Fruit fly (Drosophila melanogaster): ENCODE results near the gene Mtr3.

The Mtr3 gene

DNA sequence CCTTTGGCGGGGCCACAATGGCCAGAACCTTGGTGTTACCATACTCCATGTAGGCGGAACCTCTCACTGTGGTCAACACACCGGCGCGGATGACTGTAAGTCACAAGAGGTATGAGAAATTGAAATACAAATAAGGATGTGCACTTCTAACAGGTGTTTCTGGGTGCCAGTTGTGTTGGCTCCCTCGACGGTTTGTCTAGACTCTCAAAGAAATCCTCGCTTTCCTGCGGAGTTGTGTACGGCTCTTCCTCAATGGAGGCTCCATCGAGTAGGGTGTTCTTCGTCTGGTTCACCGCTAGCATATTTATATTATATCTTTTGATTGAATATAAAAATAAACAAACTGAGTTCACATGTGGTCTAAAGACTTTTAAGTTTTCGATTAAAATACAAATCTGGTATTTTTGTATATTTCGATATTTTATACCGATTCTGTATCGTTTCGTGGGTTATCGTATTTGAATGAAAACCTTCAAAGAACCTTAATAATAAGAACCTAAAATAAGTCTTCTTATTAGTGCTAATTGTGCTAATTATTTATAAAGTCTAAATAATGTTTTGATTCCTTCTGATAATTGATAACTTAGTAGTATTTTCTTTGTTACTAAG is at the start of gene Mtr3:
Mtr3 (minus strand) TSS at position 388 of the 609 bp plus-strand sequence.
- no peak for TF ChIP-seq noc (tag; optimal IDR thresholded peaks at IDR 0.05)

- TF ChIP-seq noc (tag; optimal IDR thresholded peaks at IDR 0.05): no peak
Measured at dm6 chr3L:19961805-19962204, 48.3 kb upstream of the Mtr3 start.

dm6 chr3L:19955699-19956098 is 42.2 kb upstream of the Mtr3 start, which contains the start of gene CG42263:
CG42263 (minus strand) TSS chr3L:19955799.
- TF ChIP-seq noc (tag; optimal IDR thresholded peaks at IDR 0.05): no peak

- TF ChIP-seq noc (tag; optimal IDR thresholded peaks at IDR 0.05): no peak
Measured at dm6 chr3L:19954426-19954825, 40.9 kb upstream of the Mtr3 start, which contains the start of gene CG42654. CG42654 (minus strand) TSS chr3L:19954526.

- no peak for TF ChIP-seq noc (tag; optimal IDR thresholded peaks at IDR 0.05)
Measured at dm6 chr3L:19953612-19954011, 40.1 kb upstream of the Mtr3 start, which contains the start of gene CG42655. CG42655 (minus strand) TSS chr3L:19953712.

dm6 chr3L:19952690-19953089 is 39.2 kb upstream of the Mtr3 start, which contains the start of gene CG33710:
CG33710 (minus strand) TSS chr3L:19952790.
- TF ChIP-seq noc (tag; optimal IDR thresholded peaks at IDR 0.05): no peak

- no peak for TF ChIP-seq noc (tag; optimal IDR thresholded peaks at IDR 0.05)
Measured at dm6 chr3L:19951868-19952267, 38.4 kb upstream of the Mtr3 start, which contains the start of gene CG34258. CG34258 (minus strand) TSS chr3L:19951968.

DNA sequence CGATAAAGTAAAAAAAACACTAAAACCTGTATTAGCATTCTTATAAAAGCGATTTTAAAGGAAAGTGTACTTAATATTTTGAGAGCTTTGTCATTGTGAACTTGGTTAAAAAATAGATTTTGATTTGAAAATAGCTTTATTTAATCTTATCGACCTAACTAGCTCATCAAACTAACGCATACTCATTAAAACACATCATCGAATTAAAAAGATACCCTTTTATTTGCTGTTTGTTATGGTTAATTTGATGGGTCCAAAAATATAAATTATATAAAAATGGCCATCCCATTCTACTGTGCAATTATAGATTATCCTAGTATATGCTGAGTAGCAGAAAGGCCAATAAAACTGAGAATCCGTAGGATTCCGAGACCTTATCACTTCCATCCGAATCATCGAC is 37.5 kb upstream of the Mtr3 start, which contains the start of gene CG32219:
CG32219 (minus strand) TSS at position 101 of the 400 bp plus-strand sequence.
- TF ChIP-seq noc (tag; optimal IDR thresholded peaks at IDR 0.05): no peak

DNA sequence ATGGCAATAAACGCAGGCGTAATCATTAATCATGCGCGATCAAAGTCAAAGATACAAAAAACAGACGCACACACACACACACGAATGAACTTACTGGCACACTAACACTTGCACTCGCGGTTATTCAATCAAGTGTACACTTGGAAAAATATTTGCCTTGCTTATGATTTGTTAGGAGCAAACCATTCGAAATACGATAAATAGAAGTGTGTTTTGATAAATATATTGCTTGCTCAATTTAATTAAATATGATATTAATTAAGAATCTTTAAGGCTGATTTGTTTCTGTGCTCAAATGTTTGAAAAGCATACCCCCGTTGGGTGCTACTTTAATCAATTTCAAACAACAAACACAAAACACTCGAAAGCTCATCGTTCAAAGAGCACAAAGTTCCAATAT is 32.0 kb upstream of the Mtr3 start:
- TF ChIP-seq noc (tag; optimal IDR thresholded peaks at IDR 0.05): no peak

dm6 chr3L:19941162-19941561 is 27.6 kb upstream of the Mtr3 start:
- TF ChIP-seq noc (tag; optimal IDR thresholded peaks at IDR 0.05): peak; percentile 37

DNA sequence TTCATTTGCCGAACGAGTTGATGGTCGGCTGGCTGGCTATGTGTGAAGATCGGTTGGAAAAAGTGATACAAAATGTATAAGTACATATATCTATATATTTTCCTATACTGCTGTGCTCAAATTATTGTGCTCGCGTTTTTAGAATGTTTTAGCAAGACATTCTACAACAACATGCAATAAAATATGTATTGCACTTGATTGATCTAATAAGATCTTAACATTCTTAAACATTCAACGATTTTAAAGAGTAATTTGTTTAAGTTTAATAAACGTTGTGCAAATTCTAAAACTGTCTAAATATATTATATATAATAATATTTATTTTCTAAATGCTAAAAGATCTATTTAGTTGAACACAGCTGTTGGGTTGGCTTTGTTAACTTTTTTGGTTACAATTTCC is 26.8 kb upstream of the Mtr3 start:
- TF ChIP-seq noc (tag; optimal IDR thresholded peaks at IDR 0.05): no peak

DNA sequence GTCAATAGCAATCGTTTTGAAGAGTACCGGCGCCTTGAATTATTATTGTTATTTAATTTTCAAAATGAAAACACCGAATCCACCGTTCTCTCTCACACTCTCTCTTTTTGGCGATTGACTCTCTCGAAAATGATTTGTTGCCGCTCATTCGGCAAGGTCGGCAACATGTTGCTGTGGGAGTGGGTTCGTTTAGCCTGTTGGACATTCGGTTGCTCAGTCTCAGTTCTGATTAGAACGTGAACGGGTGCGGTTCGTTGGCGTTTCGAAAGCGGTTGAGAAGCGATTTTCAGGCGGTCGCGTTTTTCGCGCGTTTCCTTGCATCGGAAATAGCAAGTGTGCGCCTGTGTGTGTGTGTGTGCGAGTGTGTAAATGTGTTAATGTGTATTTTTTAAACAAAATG is 25.5 kb upstream of the Mtr3 start, which contains the start of gene Ac76E:
Ac76E (plus strand) TSS at position 264 of the 400 bp plus-strand sequence.
- TF ChIP-seq noc (tag; optimal IDR thresholded peaks at IDR 0.05): peak; percentile 20

dm6 chr3L:19932917-19933316 is 19.4 kb upstream of the Mtr3 start:
- TF ChIP-seq noc (tag; optimal IDR thresholded peaks at IDR 0.05): no peak

DNA sequence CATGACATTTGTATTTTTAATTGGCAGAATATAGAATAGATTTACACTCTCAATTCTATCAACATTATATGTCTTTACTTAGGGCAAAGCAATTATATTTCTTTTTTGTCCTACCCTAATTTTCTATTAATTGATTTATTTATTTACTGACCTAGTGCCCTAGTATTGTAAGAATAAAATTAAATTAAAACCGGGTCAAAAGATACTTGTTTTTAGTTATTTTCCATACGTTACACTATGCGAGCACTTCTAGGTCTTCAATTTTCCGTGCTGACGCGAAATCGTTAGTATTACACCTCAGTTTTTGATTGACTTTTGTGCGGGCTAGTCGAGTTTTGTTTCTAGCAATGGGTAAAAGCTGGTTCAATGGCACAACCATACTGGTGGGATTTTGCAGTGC is 17.9 kb upstream of the Mtr3 start, which contains the start of gene CG46462:
CG46462 (plus strand) TSS at position 301 of the 400 bp plus-strand sequence.
- TF ChIP-seq noc (tag; optimal IDR thresholded peaks at IDR 0.05): no peak

- TF ChIP-seq noc (tag; optimal IDR thresholded peaks at IDR 0.05): no peak
Measured at dm6 chr3L:19929719-19930334, 16.3 kb upstream of the Mtr3 start.

DNA sequence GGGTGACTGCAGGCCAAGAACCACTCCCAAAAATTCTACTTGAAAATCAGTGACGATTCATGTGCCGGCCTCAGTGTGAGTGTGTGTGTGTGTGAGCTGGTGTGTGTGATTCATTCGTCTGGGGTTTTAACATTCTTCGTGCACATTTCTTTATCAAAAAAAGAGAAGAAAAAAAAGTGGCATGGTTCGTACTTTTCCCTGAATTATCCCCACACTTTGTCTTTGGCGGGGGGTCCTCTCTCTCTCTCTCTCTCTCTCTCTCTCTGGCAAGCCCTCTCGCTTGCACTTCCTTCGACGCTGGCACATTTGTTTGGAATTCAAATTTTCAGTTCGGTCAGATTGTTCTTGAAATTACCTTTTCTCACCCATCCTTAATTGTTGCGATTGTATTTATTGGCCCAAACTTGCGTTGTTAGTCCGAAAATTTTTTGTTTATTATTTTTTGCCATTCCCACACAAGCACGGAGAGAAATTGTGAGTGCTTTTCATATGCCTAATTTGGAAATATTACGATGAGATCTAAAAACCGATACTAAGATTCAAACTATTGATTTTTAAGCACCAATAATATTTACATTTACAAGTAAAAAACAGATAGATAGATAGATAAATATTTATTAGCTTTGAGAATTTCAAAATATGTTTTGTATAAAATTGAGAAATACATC is 15.7 kb upstream of the Mtr3 start:
- no peak for TF ChIP-seq noc (tag; optimal IDR thresholded peaks at IDR 0.05)

Measured in whole organism, larva.